Worm (Caenorhabditis elegans): ENCODE data around the gene zchc-1A.

- TF ChIP-seq fos-1 (tag; optimal IDR thresholded peaks at IDR 0.05) (no peak), nhr-11 (tag; optimal IDR thresholded peaks at IDR 0.05) (no peak), pqm-1 (tag; optimal IDR thresholded peaks at IDR 0.05) (no peak)
These were observed 22.3 kb upstream of the zchc-1A start for ce11 chrX:5151866-5152265.

All from whole organism, L3 larva.